Worm (Caenorhabditis elegans) whole organism, L4 larva: Measurements from ENCODE around the gene wrk-1.

Source experiments
- D1046.2 ChIP-seq: fragments of 200-800 bp; sonication (Bioruptor generic); IDR thresholded peaks from 2 replicates; pipeline ENCODE4 v1.3.6; 2022; ENCODE audit warnings: missing genetic modification characterization, missing compliant biosample characterization
- F26F4.8 ChIP-seq: fragments of 200-800 bp; sonication (Bioruptor generic); conservative IDR thresholded peaks from 2 replicates; pipeline ENCODE4 v1.3.6; 2022; ENCODE audit warnings: missing genetic modification characterization, missing compliant biosample characterization
- F49E8.2 ChIP-seq: sonication (generic microtip); optimal IDR thresholded peaks from 2 replicates; lab custom pipeline; 2016; ENCODE audit warnings: missing compliant biosample characterization, mild to moderate bottlenecking, missing genetic modification characterization, borderline replicate concordance
- R02D3.7 ChIP-seq: fragments of 150-350 bp; sonication (generic microtip); optimal IDR thresholded peaks from 3 replicates; lab custom pipeline; 2014; ENCODE audit warnings: missing biosample characterization, missing genetic modification characterization
- T20F7.1 ChIP-seq: fragments of 200-800 bp; sonication (Bioruptor generic); optimal IDR thresholded peaks from 2 replicates; lab custom pipeline; 2018; ENCODE audit warnings: mild to moderate bottlenecking, missing genetic modification characterization, missing compliant biosample characterization
- Y105C5A.15 ChIP-seq: fragments of 200-800 bp; sonication (Bioruptor generic); IDR thresholded peaks from 2 replicates; pipeline ENCODE4 v1.3.6; 2022; ENCODE audit warnings: missing genetic modification characterization, missing compliant biosample characterization
- Y75B8A.6 ChIP-seq: fragments of 200-800 bp; sonication (Bioruptor generic); IDR thresholded peaks from 2 replicates; pipeline ENCODE4 v1.3.6; 2022; ENCODE audit warnings: missing genetic modification reagents, missing genetic modification characterization, missing compliant biosample characterization
- ZK546.5 ChIP-seq, 2 experiments: sonication (generic microtip); optimal IDR thresholded peaks; 2 replicates each; lab custom pipeline; 2017; ENCODE audit warnings: missing biosample characterization in 2 of 2, missing genetic modification characterization in 2 of 2
- aly-2 ChIP-seq: sonication (generic microtip); optimal IDR thresholded peaks from 2 replicates; lab custom pipeline; 2018; ENCODE audit warnings: missing biosample characterization, missing genetic modification characterization
- ama-1 ChIP-seq: fragments of 150-350 bp; optimal IDR thresholded peaks from 2 replicates; lab custom pipeline; 2014; ENCODE audit warnings: inconsistent platforms, mixed read lengths
- arid-1 ChIP-seq: fragments of 200-800 bp; sonication (Bioruptor generic); conservative IDR thresholded peaks from 2 replicates; pipeline ENCODE4 v1.3.6; 2022; ENCODE audit warnings: missing genetic modification reagents, missing genetic modification characterization, missing compliant biosample characterization
- daf-16 ChIP-seq, 3 experiments: sonication (generic microtip); optimal IDR thresholded peaks; 2 replicates each; lab custom pipeline; 2016 to 2017; ENCODE audit warnings: missing genetic modification characterization in 3 of 3, missing genetic modification reagents in 3 of 3, mild to moderate bottlenecking in 2 of 3, missing compliant biosample characterization in 2 of 3, missing biosample characterization in 1 of 3, moderate library complexity in 1 of 3
- dmd-6 ChIP-seq: fragments of 200-800 bp; sonication (Bioruptor generic); IDR thresholded peaks from 2 replicates; pipeline ENCODE4 v1.3.6; 2022; ENCODE audit warnings: missing genetic modification reagents, missing genetic modification characterization, missing compliant biosample characterization
- dpl-1 ChIP-seq: fragments of 150-350 bp; optimal IDR thresholded peaks from 2 replicates; lab custom pipeline; 2014; ENCODE audit warnings: missing biosample characterization, missing genetic modification reagents, missing genetic modification characterization
- dve-1 ChIP-seq: sonication (generic microtip); optimal IDR thresholded peaks from 2 replicates; lab custom pipeline; 2017; ENCODE audit warnings: antibody characterized with exemption, mild to moderate bottlenecking, missing genetic modification characterization, missing compliant biosample characterization; ENCODE audit not compliant: insufficient read depth
- egl-43 ChIP-seq: fragments of 200-800 bp; sonication (Bioruptor generic); IDR thresholded peaks from 2 replicates; pipeline ENCODE4 v1.3.6; 2022; ENCODE audit warnings: missing genetic modification reagents, missing genetic modification characterization, missing compliant biosample characterization
- hlh-30 ChIP-seq: sonication (generic microtip); optimal IDR thresholded peaks from 2 replicates; lab custom pipeline; 2017; ENCODE audit warnings: antibody characterized with exemption, mild to moderate bottlenecking, missing genetic modification characterization, missing compliant biosample characterization; ENCODE audit not compliant: insufficient read depth
- lim-7 ChIP-seq: fragments of 200-800 bp; sonication (Bioruptor generic); IDR thresholded peaks from 2 replicates; pipeline ENCODE4 v1.3.6; 2022; ENCODE audit warnings: missing genetic modification characterization, missing compliant biosample characterization
- lin-1 ChIP-seq: fragments of 200-800 bp; sonication (Bioruptor generic); IDR thresholded peaks from 2 replicates; pipeline ENCODE4 v1.3.6; 2022; ENCODE audit warnings: missing genetic modification reagents, missing genetic modification characterization, missing compliant biosample characterization
- lin-13 ChIP-seq: fragments of 150-350 bp; optimal IDR thresholded peaks from 2 replicates; lab custom pipeline; 2014; ENCODE audit warnings: missing biosample characterization, missing genetic modification reagents, missing genetic modification characterization
- lin-15B ChIP-seq: fragments of 150-350 bp; sonication (generic microtip); optimal IDR thresholded peaks from 3 replicates; lab custom pipeline; 2014; ENCODE audit warnings: missing biosample characterization, missing genetic modification characterization
- lin-29 ChIP-seq: fragments of 200-800 bp; sonication (Bioruptor generic); IDR thresholded peaks from 2 replicates; pipeline ENCODE4 v1.3.6; 2022; ENCODE audit warnings: missing genetic modification reagents, missing genetic modification characterization, missing compliant biosample characterization
- lin-38 ChIP-seq: fragments of 200-800 bp; sonication (Bioruptor generic); IDR thresholded peaks from 2 replicates; pipeline ENCODE4 v1.3.6; 2022; ENCODE audit warnings: missing genetic modification reagents, missing genetic modification characterization, missing compliant biosample characterization
- lsy-2 ChIP-seq, 2 experiments: fragments of 150-350 bp in 1 of 2; sonication (generic microtip) in 1 of 2; optimal IDR thresholded peaks; 2 replicates each; lab custom pipeline; 2014 to 2017; ENCODE audit warnings: missing biosample characterization in 2 of 2, missing genetic modification characterization in 2 of 2
- madf-5 ChIP-seq, 2 experiments: fragments of 200-800 bp; sonication (Bioruptor generic); IDR thresholded peaks; 2 replicates each; pipeline ENCODE4 v1.3.6; 2022; ENCODE audit warnings: missing compliant biosample characterization in 2 of 2, missing genetic modification characterization in 2 of 2
- mdt-29 ChIP-seq: fragments of 200-800 bp; sonication (Bioruptor generic); IDR thresholded peaks from 2 replicates; pipeline ENCODE4 v1.3.6; 2022; ENCODE audit warnings: missing genetic modification reagents, missing genetic modification characterization, missing compliant biosample characterization
- mep-1 ChIP-seq: fragments of 150-350 bp; sonication (generic microtip); optimal IDR thresholded peaks from 3 replicates; lab custom pipeline; 2014; ENCODE audit warnings: missing biosample characterization, missing genetic modification characterization
- mes-2 ChIP-seq: sonication (generic microtip); optimal IDR thresholded peaks from 2 replicates; lab custom pipeline; 2016; ENCODE audit warnings: missing genotype, mild to moderate bottlenecking, missing genetic modification characterization, missing compliant biosample characterization; ENCODE audit not compliant: poor library complexity, severe bottlenecking
- nhr-102 ChIP-seq: sonication (generic microtip); optimal IDR thresholded peaks from 2 replicates; lab custom pipeline; 2016; ENCODE audit warnings: mild to moderate bottlenecking, missing genetic modification characterization, moderate library complexity, missing compliant biosample characterization
- nhr-25 ChIP-seq: sonication (generic microtip); optimal IDR thresholded peaks from 2 replicates; lab custom pipeline; 2017; ENCODE audit warnings: missing genetic modification characterization, mild to moderate bottlenecking, missing compliant biosample characterization, antibody characterized with exemption, moderate library complexity, borderline replicate concordance; ENCODE audit not compliant: insufficient read depth
- nhr-28 ChIP-seq: fragments of 150-350 bp; optimal IDR thresholded peaks from 2 replicates; lab custom pipeline; 2014; ENCODE audit warnings: missing biosample characterization, missing genetic modification characterization
- nhr-6 ChIP-seq: fragments of 150-350 bp; optimal IDR thresholded peaks from 2 replicates; lab custom pipeline; 2014; ENCODE audit warnings: missing biosample characterization, missing genetic modification characterization
- pha-4 ChIP-seq, 2 experiments: fragments of 150-350 bp in 1 of 2; fragments of 200-800 bp in 1 of 2; sonication (Bioruptor generic) in 1 of 2; IDR thresholded peaks in 1 of 2; optimal IDR thresholded peaks in 1 of 2; 2 replicates each; pipeline versions ENCODE4 v1.3.6 to Lab custom; 2014 to 2022; ENCODE audit warnings: missing genetic modification characterization in 2 of 2, missing genetic modification reagents in 2 of 2, missing biosample characterization in 1 of 2, missing compliant biosample characterization in 1 of 2
- sdz-12 ChIP-seq: fragments of 200-800 bp; sonication (Bioruptor generic); optimal IDR thresholded peaks from 2 replicates; lab custom pipeline; 2018; ENCODE audit warnings: mild to moderate bottlenecking, missing genetic modification characterization, missing compliant biosample characterization
- set-16 ChIP-seq: fragments of 200-800 bp; sonication (Bioruptor generic); IDR thresholded peaks from 2 replicates; pipeline ENCODE4 v1.3.6; 2022; ENCODE audit warnings: missing genetic modification reagents, missing genetic modification characterization, missing compliant biosample characterization
- snpc-1.2 ChIP-seq: fragments of 200-800 bp; sonication (Bioruptor generic); IDR thresholded peaks from 2 replicates; pipeline ENCODE4 v1.3.6; 2022; ENCODE audit warnings: missing genetic modification reagents, missing genetic modification characterization, missing compliant biosample characterization
- spr-3 ChIP-seq: fragments of 200-800 bp; sonication (Bioruptor generic); optimal IDR thresholded peaks from 2 replicates; lab custom pipeline; 2018; ENCODE audit warnings: mild to moderate bottlenecking, missing genetic modification characterization, missing compliant biosample characterization
- tag-97 ChIP-seq: fragments of 200-800 bp; sonication (Bioruptor generic); IDR thresholded peaks from 2 replicates; pipeline ENCODE4 v1.3.6; 2022; ENCODE audit warnings: missing genetic modification characterization, missing compliant biosample characterization
- tra-1 ChIP-seq: fragments of 200-800 bp; sonication (Bioruptor generic); IDR thresholded peaks from 2 replicates; pipeline ENCODE4 v1.3.6; 2022; ENCODE audit warnings: missing genetic modification reagents, missing genetic modification characterization, missing compliant biosample characterization
- unc-39 ChIP-seq: sonication (generic microtip); optimal IDR thresholded peaks from 2 replicates; lab custom pipeline; 2017; ENCODE audit warnings: missing biosample characterization, missing genetic modification characterization
- vab-7 ChIP-seq: fragments of 200-800 bp; sonication (Bioruptor generic); IDR thresholded peaks from 2 replicates; pipeline ENCODE4 v1.3.6; 2022; ENCODE audit warnings: missing genetic modification reagents, missing genetic modification characterization, missing compliant biosample characterization
- zfp-3 ChIP-seq: fragments of 200-800 bp; sonication (Bioruptor generic); conservative IDR thresholded peaks from 2 replicates; pipeline ENCODE4 v1.3.6; 2022; ENCODE audit warnings: missing genetic modification reagents, missing genetic modification characterization, missing compliant biosample characterization
- zip-11 ChIP-seq: fragments of 200-800 bp; sonication (Bioruptor generic); IDR thresholded peaks from 2 replicates; pipeline ENCODE4 v1.3.6; 2022; ENCODE audit warnings: missing genetic modification characterization, missing compliant biosample characterization
- ztf-11 ChIP-seq: fragments of 150-350 bp; optimal IDR thresholded peaks from 2 replicates; lab custom pipeline; 2014; ENCODE audit warnings: missing biosample characterization, missing genetic modification characterization

wrk-1 gene

DNA sequence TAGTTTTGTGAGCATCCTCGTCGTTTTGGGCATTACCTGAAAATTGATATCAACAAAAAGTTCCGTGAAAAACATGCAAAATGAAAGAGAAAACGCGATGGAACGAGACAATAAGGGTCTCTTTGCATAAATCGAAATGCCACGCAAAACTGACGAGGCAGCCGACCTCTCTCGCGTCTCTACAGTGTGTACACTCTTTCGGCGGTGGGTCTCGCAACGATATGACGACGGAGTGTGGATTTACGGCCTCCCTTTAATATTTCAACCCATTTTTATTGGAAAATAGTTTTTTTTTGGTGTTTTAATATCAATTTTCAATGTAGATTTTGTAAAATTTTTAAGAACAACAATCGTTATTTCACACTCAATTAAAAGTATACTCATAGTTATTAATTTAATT is 29.6 kb upstream of the wrk-1 start, which contains the start of gene tag-123 (continued):
- TF ChIP-seq lin-1 (GFP tag; lab: Robert Waterston, UW) (no peak), nhr-28 (tag; lab: Kevin White, UChicago) (peak; percentile 16), daf-16 (GFP tag; optimal IDR thresholded peaks at IDR 0.05; lab: Kevin White, UChicago) (no peak), daf-16 (tag; optimal IDR thresholded peaks at IDR 0.05; lab: Kevin White, UChicago) (peak; percentile 51), Y105C5A.15 (GFP tag; lab: Robert Waterston, UW) (no peak), lsy-2 (tag; optimal IDR thresholded peaks at IDR 0.05; lab: Kevin White, UChicago) (peak in 1 of 2 experiments; percentile 73), egl-43 (GFP tag; lab: Robert Waterston, UW) (no peak), arid-1 (GFP tag; lab: Robert Waterston, UW) (0 out of 2 replicates have a peak, but pooled peaks have one; percentile 15), vab-7 (GFP tag; lab: Robert Waterston, UW) (no peak), D1046.2 (GFP tag; lab: Robert Waterston, UW) (no peak), unc-39 (tag; lab: Kevin White, UChicago) (no peak), aly-2 (tag; lab: Kevin White, UChicago) (no peak), zfp-3 (no peak), nhr-102 (peak; percentile 2), tag-97 (no peak)

DNA sequence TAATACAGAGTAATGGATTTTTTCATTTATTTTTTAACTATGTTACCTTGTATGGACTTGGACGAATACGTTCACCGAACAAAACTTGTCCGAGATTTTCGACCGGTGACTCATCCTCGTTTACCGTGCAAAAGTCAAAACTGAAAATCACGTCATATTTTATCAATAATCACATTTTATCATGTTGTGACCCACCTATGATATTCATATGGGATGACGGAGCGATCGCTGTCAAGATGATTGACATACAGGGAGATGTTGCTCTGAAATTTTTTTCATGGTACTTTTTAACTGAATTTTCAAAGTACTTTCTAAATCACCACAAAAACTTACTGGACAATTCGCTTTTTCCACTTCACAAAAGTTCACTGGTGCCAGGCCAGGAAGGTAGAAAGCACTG is 29.2 kb upstream of the wrk-1 start:
- TF ChIP-seq dmd-6 (GFP tag; lab: Robert Waterston, UW): peak; percentile 81
- TF ChIP-seq nhr-25 (tag; lab: Kevin White, UChicago): no peak
- TF ChIP-seq, all 104 proteins: peak for 1

DNA sequence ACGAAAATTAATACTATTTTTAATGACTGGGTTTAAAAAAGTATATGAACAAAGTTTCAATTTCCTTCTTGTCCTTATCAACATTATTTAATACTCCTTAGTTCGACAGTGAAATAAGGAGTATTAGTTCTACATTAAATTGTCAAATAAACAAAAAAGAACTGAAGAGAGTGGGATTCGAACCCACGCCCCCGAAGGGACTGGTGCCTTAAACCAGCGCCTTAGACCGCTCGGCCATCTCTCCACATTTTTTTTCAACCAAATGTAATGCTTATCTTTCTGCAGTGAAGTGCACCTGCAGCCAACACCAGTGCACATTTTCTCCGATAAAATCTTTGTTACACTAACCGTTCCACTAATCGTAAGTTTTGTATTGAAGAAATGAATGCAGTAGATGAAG is 26.9 kb upstream of the wrk-1 start:
- TF ChIP-seq dve-1 (tag; lab: Kevin White, UChicago): peak; percentile 46
- TF ChIP-seq hlh-30 (tag; lab: Kevin White, UChicago): no peak
- TF ChIP-seq T20F7.1 (GFP tag; lab: Kevin White, UChicago): peak; percentile 3
- no peak for TF ChIP-seq tag-97
- peak; percentile 40; the same call in 1 of the 2 replicates for TF ChIP-seq tra-1 (GFP tag; lab: Robert Waterston, UW)
- TF ChIP-seq lin-13 (GFP tag; lab: Kevin White, UChicago): peak; percentile 7
- TF ChIP-seq vab-7 (GFP tag; lab: Robert Waterston, UW): peak; percentile 47; the same call in 1 of the 2 replicates
- no peak for TF ChIP-seq lin-15B (tag; lab: Kevin White, UChicago)
- TF ChIP-seq R02D3.7 (tag; lab: Kevin White, UChicago): no peak
- TF ChIP-seq nhr-6 (tag; lab: Kevin White, UChicago): peak; percentile 18
- TF ChIP-seq set-16 (GFP tag; lab: Robert Waterston, UW): no peak
- no peak for TF ChIP-seq sdz-12 (GFP tag; lab: Kevin White, UChicago)
- TF ChIP-seq mep-1 (tag; lab: Kevin White, UChicago): peak; percentile 19
- TF ChIP-seq dpl-1 (GFP tag; lab: Kevin White, UChicago): no peak
- TF ChIP-seq snpc-1.2: peak; percentile 76
- TF ChIP-seq arid-1 (GFP tag; lab: Robert Waterston, UW): 0 out of 2 replicates have a peak, but pooled peaks have one; percentile 39
- TF ChIP-seq pha-4 (GFP tag; IDR thresholded peaks at IDR 0.05; lab: Robert Waterston, UW): peak; percentile 63
- TF ChIP-seq pha-4 (tag; optimal IDR thresholded peaks at IDR 0.05; lab: Kevin White, UChicago): no peak
- TF ChIP-seq F26F4.8 (GFP tag; lab: Robert Waterston, UW): peak; percentile 62; the same call in 1 of the 2 replicates
- no peak for TF ChIP-seq ztf-11 (tag; lab: Kevin White, UChicago)
- no peak for TF ChIP-seq ama-1
- TF ChIP-seq lim-7: peak; percentile 68
- no peak for TF ChIP-seq lin-29
- TF ChIP-seq mes-2 (tag; lab: Kevin White, UChicago): peak; percentile 50
- TF ChIP-seq lin-38 (GFP tag; lab: Robert Waterston, UW): no peak
- no peak for TF ChIP-seq F49E8.2 (tag; lab: Kevin White, UChicago)
- no peak for TF ChIP-seq daf-16 (GFP tag; optimal IDR thresholded peaks at IDR 0.05; lab: Kevin White, UChicago)
- TF ChIP-seq daf-16 (tag; optimal IDR thresholded peaks at IDR 0.05; lab: Kevin White, UChicago): peak; percentile 37
- TF ChIP-seq mdt-29 (GFP tag; lab: Robert Waterston, UW): no peak
- no peak for TF ChIP-seq Y75B8A.6 (GFP tag; lab: Robert Waterston, UW)
- no peak for TF ChIP-seq spr-3
- TF ChIP-seq madf-5 (GFP tag; IDR thresholded peaks at IDR 0.05; lab: Robert Waterston, UW): no peak
- no peak for TF ChIP-seq D1046.2 (GFP tag; lab: Robert Waterston, UW)
- no peak for TF ChIP-seq ZK546.5 (tag; optimal IDR thresholded peaks at IDR 0.05; lab: Kevin White, UChicago)
- TF ChIP-seq zip-11: no peak
